Worm (Caenorhabditis elegans) whole organism, L3 larva: ENCODE data around the gene pals-27.

Experiments used
- R02D3.7 ChIP-seq: fragments of 150-350 bp; optimal IDR thresholded peaks from 2 replicates; lab custom pipeline; 2014; ENCODE audit warnings: missing biosample characterization, missing genetic modification characterization
- ZK546.5 ChIP-seq: sonication (generic microtip); optimal IDR thresholded peaks from 2 replicates; lab custom pipeline; 2017; ENCODE audit warnings: missing biosample characterization, missing genetic modification characterization
- aly-2 ChIP-seq: fragments of 150-350 bp; optimal IDR thresholded peaks from 2 replicates; lab custom pipeline; 2014; ENCODE audit warnings: missing biosample characterization, missing genetic modification characterization
- ama-1 ChIP-seq: fragments of 150-350 bp; optimal IDR thresholded peaks from 2 replicates; lab custom pipeline; 2018
- ceh-16 ChIP-seq: sonication (generic microtip); optimal IDR thresholded peaks from 2 replicates; lab custom pipeline; 2017; ENCODE audit warnings: missing biosample characterization, missing genetic modification characterization
- ceh-28 ChIP-seq: fragments of 150-350 bp; optimal IDR thresholded peaks from 2 replicates; lab custom pipeline; 2014; ENCODE audit warnings: missing biosample characterization, missing genetic modification reagents, missing genetic modification characterization
- ceh-82 ChIP-seq: fragments of 150-350 bp; optimal IDR thresholded peaks from 2 replicates; lab custom pipeline; 2014; ENCODE audit warnings: missing biosample characterization, missing genetic modification characterization
- egl-27 ChIP-seq: sonication (generic microtip); optimal IDR thresholded peaks from 4 replicates; lab custom pipeline; 2017; ENCODE audit warnings: missing biosample characterization, missing genetic modification reagents, missing genetic modification characterization
- egl-5 ChIP-seq: fragments of 150-350 bp; optimal IDR thresholded peaks from 2 replicates; lab custom pipeline; 2017; ENCODE audit warnings: missing biosample characterization, missing genetic modification reagents, missing genetic modification characterization, inconsistent platforms
- elt-1 ChIP-seq: fragments of 150-350 bp; optimal IDR thresholded peaks from 2 replicates; lab custom pipeline; 2014; ENCODE audit warnings: missing biosample characterization, missing genetic modification characterization
- elt-2 ChIP-seq: sonication (generic microtip); optimal IDR thresholded peaks from 2 replicates; lab custom pipeline; 2016; ENCODE audit warnings: missing genetic modification reagents, mild to moderate bottlenecking, missing genetic modification characterization, missing compliant biosample characterization
- elt-3 ChIP-seq, 3 experiments: fragments of 150-350 bp in 1 of 3; sonication (generic microtip) in 2 of 3; optimal IDR thresholded peaks; 2 replicates in 2 of 3; 4 replicates in 1 of 3; lab custom pipeline; 2014 to 2017; ENCODE audit warnings: missing biosample characterization in 3 of 3, missing genetic modification characterization in 3 of 3
- eor-1 ChIP-seq, 2 experiments: fragments of 150-350 bp; optimal IDR thresholded peaks; 2 replicates each; lab custom pipeline; 2014 to 2018; ENCODE audit warnings: missing biosample characterization in 2 of 2, missing genetic modification characterization in 2 of 2
- fkh-10 ChIP-seq: sonication (generic microtip); optimal IDR thresholded peaks from 2 replicates; lab custom pipeline; 2017; ENCODE audit warnings: missing biosample characterization, missing genetic modification reagents, missing genetic modification characterization
- fkh-2 ChIP-seq: fragments of 150-350 bp; optimal IDR thresholded peaks from 2 replicates; lab custom pipeline; 2014; ENCODE audit warnings: missing biosample characterization, missing genetic modification reagents, missing genetic modification characterization
- fos-1 ChIP-seq: fragments of 150-350 bp; optimal IDR thresholded peaks from 2 replicates; lab custom pipeline; 2014; ENCODE audit warnings: missing biosample characterization, missing genetic modification characterization
- hmg-11 ChIP-seq: sonication (generic microtip); optimal IDR thresholded peaks from 2 replicates; lab custom pipeline; 2016; ENCODE audit warnings: missing genetic modification characterization, missing compliant biosample characterization
- jun-1 ChIP-seq: fragments of 150-350 bp; optimal IDR thresholded peaks from 2 replicates; lab custom pipeline; 2014; ENCODE audit warnings: missing biosample characterization, missing genetic modification reagents, missing genetic modification characterization
- lin-15B ChIP-seq: fragments of 150-350 bp; optimal IDR thresholded peaks from 2 replicates; lab custom pipeline; 2014; ENCODE audit warnings: missing biosample characterization, missing genetic modification characterization
- lin-39 ChIP-seq: fragments of 150-350 bp; optimal IDR thresholded peaks from 2 replicates; lab custom pipeline; 2018; ENCODE audit warnings: missing biosample characterization, missing genetic modification reagents, missing genetic modification characterization
- mdl-1 ChIP-seq: fragments of 150-350 bp; optimal IDR thresholded peaks from 2 replicates; lab custom pipeline; 2014; ENCODE audit warnings: missing biosample characterization, missing genetic modification characterization
- mml-1 ChIP-seq: fragments of 150-350 bp; sonication (generic microtip); optimal IDR thresholded peaks from 3 replicates; lab custom pipeline; 2014; ENCODE audit warnings: missing biosample characterization, missing genetic modification characterization
- nfya-1 ChIP-seq: sonication (generic microtip); optimal IDR thresholded peaks from 2 replicates; lab custom pipeline; 2017; ENCODE audit warnings: missing genetic modification characterization, mild to moderate bottlenecking, missing compliant biosample characterization, antibody characterized with exemption, moderate library complexity; ENCODE audit not compliant: insufficient read depth
- nhr-11 ChIP-seq: fragments of 150-350 bp; optimal IDR thresholded peaks from 2 replicates; lab custom pipeline; 2014; ENCODE audit warnings: missing biosample characterization, missing genetic modification characterization
- nhr-12 ChIP-seq: fragments of 150-350 bp; optimal IDR thresholded peaks from 2 replicates; lab custom pipeline; 2014; ENCODE audit warnings: missing biosample characterization, missing genetic modification characterization
- nhr-23 ChIP-seq: fragments of 150-350 bp; optimal IDR thresholded peaks from 2 replicates; lab custom pipeline; 2014; ENCODE audit warnings: missing biosample characterization, missing genetic modification reagents, missing genetic modification characterization
- nhr-237 ChIP-seq: fragments of 150-350 bp; optimal IDR thresholded peaks from 2 replicates; lab custom pipeline; 2014; ENCODE audit warnings: missing biosample characterization, missing genetic modification characterization
- nhr-25 ChIP-seq: sonication (generic microtip); optimal IDR thresholded peaks from 2 replicates; lab custom pipeline; 2017; ENCODE audit warnings: missing biosample characterization, missing genetic modification characterization
- nhr-28 ChIP-seq: fragments of 150-350 bp; optimal IDR thresholded peaks from 2 replicates; lab custom pipeline; 2014; ENCODE audit warnings: missing biosample characterization, missing genetic modification characterization
- nhr-43 ChIP-seq: sonication (generic microtip); optimal IDR thresholded peaks from 2 replicates; lab custom pipeline; 2016; ENCODE audit warnings: mild to moderate bottlenecking, missing genetic modification characterization, missing compliant biosample characterization; ENCODE audit not compliant: poor library complexity, severe bottlenecking
- nhr-76 ChIP-seq: fragments of 150-350 bp; sonication (generic microtip); optimal IDR thresholded peaks from 5 replicates; lab custom pipeline; 2014; ENCODE audit warnings: missing biosample characterization, missing genetic modification characterization
- nhr-77 ChIP-seq: fragments of 150-350 bp; optimal IDR thresholded peaks from 2 replicates; lab custom pipeline; 2014; ENCODE audit warnings: missing biosample characterization, missing genetic modification characterization
- pha-4 ChIP-seq: fragments of 150-350 bp; optimal IDR thresholded peaks from 2 replicates; lab custom pipeline; 2014; ENCODE audit warnings: missing biosample characterization, missing genetic modification reagents, missing genetic modification characterization
- pqm-1 ChIP-seq: fragments of 150-350 bp; optimal IDR thresholded peaks from 2 replicates; lab custom pipeline; 2017; ENCODE audit warnings: missing biosample characterization, missing genetic modification characterization, inconsistent platforms
- skn-1 ChIP-seq: fragments of 150-350 bp; optimal IDR thresholded peaks from 2 replicates; lab custom pipeline; 2014; ENCODE audit warnings: missing biosample characterization, missing genetic modification characterization
- snpc-4 ChIP-seq: fragments of 150-350 bp; optimal IDR thresholded peaks from 2 replicates; lab custom pipeline; 2014; ENCODE audit warnings: missing biosample characterization, missing genetic modification characterization
- tbx-2 ChIP-seq: sonication (generic microtip); optimal IDR thresholded peaks from 2 replicates; lab custom pipeline; 2016; ENCODE audit warnings: mild to moderate bottlenecking, missing genetic modification characterization, missing compliant biosample characterization
- unc-39 ChIP-seq: sonication (generic microtip); optimal IDR thresholded peaks from 4 replicates; lab custom pipeline; 2017; ENCODE audit warnings: missing biosample characterization, missing genetic modification characterization
- unc-62 ChIP-seq: fragments of 150-350 bp; sonication (generic microtip); optimal IDR thresholded peaks from 4 replicates; lab custom pipeline; 2014; ENCODE audit warnings: missing biosample characterization, missing genetic modification reagents, missing genetic modification characterization
- zag-1 ChIP-seq: fragments of 150-350 bp; optimal IDR thresholded peaks from 2 replicates; lab custom pipeline; 2014; ENCODE audit warnings: missing biosample characterization, missing genetic modification characterization
- ztf-11 ChIP-seq: fragments of 150-350 bp; optimal IDR thresholded peaks from 2 replicates; lab custom pipeline; 2014; ENCODE audit warnings: missing biosample characterization, missing genetic modification characterization
- ztf-4 ChIP-seq: fragments of 150-350 bp; optimal IDR thresholded peaks from 2 replicates; lab custom pipeline; 2014; ENCODE audit warnings: missing biosample characterization, missing genetic modification characterization

The pals-27 gene

ce11 chrIII:4419117-4419978, 37.9 kb downstream of the pals-27 start, which contains the start of the genes R07E5.7 and cku-80:
Gene R07E5.7, minus strand, starts transcription at chrIII:4419167.
Gene cku-80, plus strand, starts transcription at chrIII:4419848.
- TF ChIP-seq unc-39 (tag; lab: Kevin White, UChicago) (no peak), fkh-10 (no peak), mdl-1 (tag; lab: Kevin White, UChicago) (no peak), elt-3 (tag; optimal IDR thresholded peaks at IDR 0.05; lab: Kevin White, UChicago) (no peak), ceh-82 (tag; lab: Kevin White, UChicago) (no peak), hmg-11 (tag; lab: Kevin White, UChicago) (peak; percentile 50), fkh-2 (tag; lab: Kevin White, UChicago) (no peak), nhr-28 (tag; lab: Kevin White, UChicago) (no peak), nhr-77 (tag; lab: Kevin White, UChicago) (no peak), nhr-76 (no peak), ztf-11 (no peak), ceh-28 (tag; lab: Kevin White, UChicago) (no peak), egl-5 (tag; lab: Kevin White, UChicago) (no peak), nfya-1 (tag; lab: Kevin White, UChicago) (peak; percentile 65), ama-1 (lab: Kevin White, UChicago) (peak; percentile 17), nhr-237 (tag; lab: Kevin White, UChicago) (no peak), skn-1 (tag; lab: Kevin White, UChicago) (peak; percentile 29), elt-1 (tag; lab: Kevin White, UChicago) (no peak), eor-1 (tag; optimal IDR thresholded peaks at IDR 0.05; lab: Kevin White, UChicago) (no peak), mml-1 (no peak), pqm-1 (tag; lab: Kevin White, UChicago) (no peak), ZK546.5 (no peak), nhr-23 (tag; lab: Kevin White, UChicago) (peak; percentile 66), aly-2 (tag; lab: Kevin White, UChicago) (no peak), nhr-43 (tag; lab: Kevin White, UChicago) (peak; percentile 28), snpc-4 (peak; percentile 60), tbx-2 (tag; lab: Kevin White, UChicago) (no peak), nhr-12 (tag; lab: Kevin White, UChicago) (no peak), lin-15B (tag; lab: Kevin White, UChicago) (peak; percentile 75), ceh-16 (no peak), R02D3.7 (tag; lab: Kevin White, UChicago) (peak; percentile 26), jun-1 (tag; lab: Kevin White, UChicago) (no peak), nhr-25 (tag; lab: Kevin White, UChicago) (peak; percentile 15), zag-1 (tag; lab: Kevin White, UChicago) (no peak), fos-1 (no peak), elt-2 (peak; percentile 50), ztf-4 (no peak), pha-4 (tag; lab: Kevin White, UChicago) (peak; percentile 55), unc-62 (GFP tag; lab: Kevin White, UChicago) (no peak), nhr-11 (no peak)

ce11 chrIII:4426711-4427218, 45.3 kb downstream of the pals-27 start:
- TF ChIP-seq nhr-43 (tag; lab: Kevin White, UChicago) (peak; percentile 3), snpc-4 (peak; percentile 90)

- TF ChIP-seq lin-39 (tag; lab: Kevin White, UChicago) (no peak), elt-2 (peak; percentile 20), jun-1 (tag; lab: Kevin White, UChicago) (no peak), pqm-1 (tag; lab: Kevin White, UChicago) (no peak), elt-3 (tag; optimal IDR thresholded peaks at IDR 0.05; lab: Kevin White, UChicago) (no peak), ceh-16 (no peak), snpc-4 (peak; percentile 23), egl-27 (tag; lab: Kevin White, UChicago) (no peak), pha-4 (tag; lab: Kevin White, UChicago) (no peak), hmg-11 (tag; lab: Kevin White, UChicago) (no peak)
- TF ChIP-seq, all 47 proteins: peak for 2
These were observed 47.4 kb downstream of the pals-27 start for ce11 chrIII:4428797-4429196.
